Worm (Caenorhabditis elegans) whole organism, L3 larva: Measurements from ENCODE around the gene C09G4.4.

Source experiments
- R02D3.7 ChIP-seq: fragments of 150-350 bp; optimal IDR thresholded peaks from 2 replicates; lab custom pipeline; 2014; ENCODE audit warnings: missing biosample characterization, missing genetic modification characterization
- aly-2 ChIP-seq: fragments of 150-350 bp; optimal IDR thresholded peaks from 2 replicates; lab custom pipeline; 2014; ENCODE audit warnings: missing biosample characterization, missing genetic modification characterization
- ama-1 ChIP-seq: fragments of 150-350 bp; optimal IDR thresholded peaks from 2 replicates; lab custom pipeline; 2018
- ceh-16 ChIP-seq: sonication (generic microtip); optimal IDR thresholded peaks from 2 replicates; lab custom pipeline; 2017; ENCODE audit warnings: missing biosample characterization, missing genetic modification characterization
- ceh-28 ChIP-seq: fragments of 150-350 bp; optimal IDR thresholded peaks from 2 replicates; lab custom pipeline; 2014; ENCODE audit warnings: missing biosample characterization, missing genetic modification reagents, missing genetic modification characterization
- daf-12 ChIP-seq: fragments of 150-350 bp; optimal IDR thresholded peaks from 2 replicates; lab custom pipeline; 2014; ENCODE audit warnings: missing biosample characterization, missing genetic modification reagents, missing genetic modification characterization
- egl-27 ChIP-seq: sonication (generic microtip); optimal IDR thresholded peaks from 4 replicates; lab custom pipeline; 2017; ENCODE audit warnings: missing biosample characterization, missing genetic modification reagents, missing genetic modification characterization
- egl-5 ChIP-seq: fragments of 150-350 bp; optimal IDR thresholded peaks from 2 replicates; lab custom pipeline; 2017; ENCODE audit warnings: missing biosample characterization, missing genetic modification reagents, missing genetic modification characterization, inconsistent platforms
- elt-1 ChIP-seq: fragments of 150-350 bp; optimal IDR thresholded peaks from 2 replicates; lab custom pipeline; 2014; ENCODE audit warnings: missing biosample characterization, missing genetic modification characterization
- elt-2 ChIP-seq: sonication (generic microtip); optimal IDR thresholded peaks from 2 replicates; lab custom pipeline; 2016; ENCODE audit warnings: missing genetic modification reagents, mild to moderate bottlenecking, missing genetic modification characterization, missing compliant biosample characterization
- elt-3 ChIP-seq, 3 experiments: fragments of 150-350 bp in 1 of 3; sonication (generic microtip) in 2 of 3; optimal IDR thresholded peaks; 2 replicates in 2 of 3; 4 replicates in 1 of 3; lab custom pipeline; 2014 to 2017; ENCODE audit warnings: missing biosample characterization in 3 of 3, missing genetic modification characterization in 3 of 3
- eor-1 ChIP-seq, 2 experiments: fragments of 150-350 bp; optimal IDR thresholded peaks; 2 replicates each; lab custom pipeline; 2014 to 2018; ENCODE audit warnings: missing biosample characterization in 2 of 2, missing genetic modification characterization in 2 of 2
- fkh-10 ChIP-seq: sonication (generic microtip); optimal IDR thresholded peaks from 2 replicates; lab custom pipeline; 2017; ENCODE audit warnings: missing biosample characterization, missing genetic modification reagents, missing genetic modification characterization
- fkh-2 ChIP-seq: fragments of 150-350 bp; optimal IDR thresholded peaks from 2 replicates; lab custom pipeline; 2014; ENCODE audit warnings: missing biosample characterization, missing genetic modification reagents, missing genetic modification characterization
- hmg-11 ChIP-seq: sonication (generic microtip); optimal IDR thresholded peaks from 2 replicates; lab custom pipeline; 2016; ENCODE audit warnings: missing genetic modification characterization, missing compliant biosample characterization
- jun-1 ChIP-seq: fragments of 150-350 bp; optimal IDR thresholded peaks from 2 replicates; lab custom pipeline; 2014; ENCODE audit warnings: missing biosample characterization, missing genetic modification reagents, missing genetic modification characterization
- lin-15B ChIP-seq: fragments of 150-350 bp; optimal IDR thresholded peaks from 2 replicates; lab custom pipeline; 2014; ENCODE audit warnings: missing biosample characterization, missing genetic modification characterization
- lsy-12 ChIP-seq: sonication (generic microtip); optimal IDR thresholded peaks from 2 replicates; lab custom pipeline; 2016; ENCODE audit warnings: mild to moderate bottlenecking, missing genetic modification characterization, missing compliant biosample characterization
- mdl-1 ChIP-seq: fragments of 150-350 bp; optimal IDR thresholded peaks from 2 replicates; lab custom pipeline; 2014; ENCODE audit warnings: missing biosample characterization, missing genetic modification characterization
- mml-1 ChIP-seq: fragments of 150-350 bp; sonication (generic microtip); optimal IDR thresholded peaks from 3 replicates; lab custom pipeline; 2014; ENCODE audit warnings: missing biosample characterization, missing genetic modification characterization
- nfya-1 ChIP-seq: sonication (generic microtip); optimal IDR thresholded peaks from 2 replicates; lab custom pipeline; 2017; ENCODE audit warnings: missing genetic modification characterization, mild to moderate bottlenecking, missing compliant biosample characterization, antibody characterized with exemption, moderate library complexity; ENCODE audit not compliant: insufficient read depth
- nhr-12 ChIP-seq: fragments of 150-350 bp; optimal IDR thresholded peaks from 2 replicates; lab custom pipeline; 2014; ENCODE audit warnings: missing biosample characterization, missing genetic modification characterization
- nhr-23 ChIP-seq: fragments of 150-350 bp; optimal IDR thresholded peaks from 2 replicates; lab custom pipeline; 2014; ENCODE audit warnings: missing biosample characterization, missing genetic modification reagents, missing genetic modification characterization
- nhr-25 ChIP-seq: sonication (generic microtip); optimal IDR thresholded peaks from 2 replicates; lab custom pipeline; 2017; ENCODE audit warnings: missing biosample characterization, missing genetic modification characterization
- nhr-43 ChIP-seq: sonication (generic microtip); optimal IDR thresholded peaks from 2 replicates; lab custom pipeline; 2016; ENCODE audit warnings: mild to moderate bottlenecking, missing genetic modification characterization, missing compliant biosample characterization; ENCODE audit not compliant: poor library complexity, severe bottlenecking
- nhr-67 ChIP-seq: fragments of 150-350 bp; optimal IDR thresholded peaks from 2 replicates; lab custom pipeline; 2014; ENCODE audit warnings: missing biosample characterization, missing genetic modification characterization
- nhr-77 ChIP-seq: fragments of 150-350 bp; optimal IDR thresholded peaks from 2 replicates; lab custom pipeline; 2014; ENCODE audit warnings: missing biosample characterization, missing genetic modification characterization
- pha-4 ChIP-seq: fragments of 150-350 bp; optimal IDR thresholded peaks from 2 replicates; lab custom pipeline; 2014; ENCODE audit warnings: missing biosample characterization, missing genetic modification reagents, missing genetic modification characterization
- pqm-1 ChIP-seq: fragments of 150-350 bp; optimal IDR thresholded peaks from 2 replicates; lab custom pipeline; 2017; ENCODE audit warnings: missing biosample characterization, missing genetic modification characterization, inconsistent platforms
- skn-1 ChIP-seq: fragments of 150-350 bp; optimal IDR thresholded peaks from 2 replicates; lab custom pipeline; 2014; ENCODE audit warnings: missing biosample characterization, missing genetic modification characterization
- tbx-2 ChIP-seq: sonication (generic microtip); optimal IDR thresholded peaks from 2 replicates; lab custom pipeline; 2016; ENCODE audit warnings: mild to moderate bottlenecking, missing genetic modification characterization, missing compliant biosample characterization
- unc-39 ChIP-seq: sonication (generic microtip); optimal IDR thresholded peaks from 4 replicates; lab custom pipeline; 2017; ENCODE audit warnings: missing biosample characterization, missing genetic modification characterization
- unc-62 ChIP-seq: fragments of 150-350 bp; sonication (generic microtip); optimal IDR thresholded peaks from 4 replicates; lab custom pipeline; 2014; ENCODE audit warnings: missing biosample characterization, missing genetic modification reagents, missing genetic modification characterization
- zag-1 ChIP-seq: fragments of 150-350 bp; optimal IDR thresholded peaks from 2 replicates; lab custom pipeline; 2014; ENCODE audit warnings: missing biosample characterization, missing genetic modification characterization
- ztf-4 ChIP-seq: fragments of 150-350 bp; optimal IDR thresholded peaks from 2 replicates; lab custom pipeline; 2014; ENCODE audit warnings: missing biosample characterization, missing genetic modification characterization

The C09G4.4 gene

DNA sequence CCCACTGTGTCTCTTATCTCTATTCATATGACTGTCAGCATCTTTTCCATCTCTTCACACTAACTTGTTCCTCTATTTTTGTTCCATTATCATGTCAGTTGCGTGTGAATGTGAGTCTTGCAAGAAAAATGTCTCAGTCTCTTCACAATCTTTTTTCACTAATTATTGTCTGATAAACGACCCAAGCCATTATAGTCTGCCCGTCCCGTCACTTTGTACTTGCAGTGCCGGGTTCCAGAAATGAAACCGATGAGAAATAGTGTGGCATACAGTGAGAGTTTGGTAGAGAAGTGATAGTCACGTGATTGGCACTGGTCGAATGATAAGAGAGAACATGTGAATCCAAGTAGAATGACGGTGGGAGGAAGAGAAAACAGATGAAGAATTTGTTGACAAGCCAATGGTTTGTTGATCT is 14.8 kb downstream of the C09G4.4 start (continued):
- TF ChIP-seq daf-12 (tag; lab: Kevin White, UChicago): peak; percentile 8
- no peak for TF ChIP-seq zag-1
- TF ChIP-seq nhr-77 (tag; lab: Kevin White, UChicago): peak; percentile 57
- TF ChIP-seq, all 47 proteins: peak for 26

DNA sequence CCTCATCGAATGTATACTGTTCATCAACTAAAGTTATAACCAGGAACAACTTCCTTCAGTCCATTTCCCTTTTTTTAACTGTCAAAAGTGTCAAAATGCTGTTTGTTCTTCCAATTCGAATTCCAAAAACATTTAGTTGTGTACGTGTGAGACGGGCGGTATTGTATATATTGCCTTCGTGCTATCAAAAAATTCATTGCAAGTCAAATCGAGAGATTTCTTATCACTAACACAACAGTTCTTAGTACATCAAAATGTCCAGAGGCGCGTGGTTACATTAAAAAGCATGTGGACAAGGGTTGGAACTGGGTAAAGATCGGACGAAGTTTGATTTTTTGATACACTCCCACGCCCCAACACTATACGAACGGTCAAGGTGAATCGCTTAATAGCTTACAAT is 15.6 kb downstream of the C09G4.4 start:
- TF ChIP-seq ceh-28 (tag; lab: Kevin White, UChicago): no peak
- TF ChIP-seq nfya-1: peak; percentile 15
- no peak for TF ChIP-seq R02D3.7
- TF ChIP-seq nhr-77 (tag; lab: Kevin White, UChicago): no peak
- TF ChIP-seq skn-1 (tag; lab: Kevin White, UChicago): no peak
- no peak for TF ChIP-seq hmg-11 (tag; lab: Kevin White, UChicago)
- peak; percentile 80 for TF ChIP-seq pqm-1
- peak; percentile 53 for TF ChIP-seq jun-1 (tag; lab: Kevin White, UChicago)
- peak; percentile 12 for TF ChIP-seq mdl-1
- peak; percentile 94 for TF ChIP-seq elt-2
- no peak for TF ChIP-seq ama-1 (lab: Kevin White, UChicago)
- TF ChIP-seq tbx-2 (tag; lab: Kevin White, UChicago): no peak
- TF ChIP-seq fkh-10 (GFP tag; lab: Kevin White, UChicago): no peak
- TF ChIP-seq nhr-25 (tag; lab: Kevin White, UChicago): peak; percentile 32
- peak; percentile 34 for TF ChIP-seq nhr-23
- TF ChIP-seq pha-4 (tag; lab: Kevin White, UChicago): peak; percentile 51
- peak; percentile 87 for TF ChIP-seq nhr-43 (tag; lab: Kevin White, UChicago)
- peak; percentile 20 for TF ChIP-seq unc-62
- TF ChIP-seq, all 47 proteins: peak for 10

DNA sequence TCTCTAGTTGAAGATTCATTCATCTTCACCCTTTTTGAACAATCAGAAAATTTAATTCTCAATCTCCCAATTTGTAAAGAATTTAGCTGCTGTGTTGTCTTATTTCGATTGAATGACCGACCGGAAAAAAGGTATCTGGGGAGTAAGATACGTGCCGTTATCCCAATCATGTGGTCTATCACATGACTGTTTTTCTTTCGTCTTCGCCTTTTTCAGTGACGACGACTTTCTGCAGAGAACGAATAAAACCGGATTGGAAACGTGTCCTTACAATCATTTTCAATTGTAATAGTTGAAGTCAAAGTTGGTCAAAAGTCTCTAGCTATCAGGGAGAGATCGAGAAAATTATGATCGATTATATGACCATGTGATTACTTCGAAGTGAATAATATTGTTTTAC is 16.3 kb downstream of the C09G4.4 start:
- TF ChIP-seq eor-1 (tag; optimal IDR thresholded peaks at IDR 0.05; lab: Kevin White, UChicago) (no peak), ztf-4 (tag; lab: Kevin White, UChicago) (no peak), nhr-43 (tag; lab: Kevin White, UChicago) (peak; percentile 96), nhr-67 (tag; lab: Kevin White, UChicago) (no peak), nhr-25 (tag; lab: Kevin White, UChicago) (peak; percentile 92), fkh-2 (tag; lab: Kevin White, UChicago) (no peak), zag-1 (no peak), ama-1 (lab: Kevin White, UChicago) (peak; percentile 36), lin-15B (tag; lab: Kevin White, UChicago) (no peak), elt-2 (no peak), egl-27 (tag; lab: Kevin White, UChicago) (no peak), aly-2 (tag; lab: Kevin White, UChicago) (no peak), nfya-1 (peak; percentile 9), pqm-1 (no peak), lsy-12 (tag; lab: Kevin White, UChicago) (peak; percentile 55), mml-1 (tag; lab: Kevin White, UChicago) (no peak), nhr-12 (tag; lab: Kevin White, UChicago) (no peak), daf-12 (tag; lab: Kevin White, UChicago) (peak; percentile 18), tbx-2 (tag; lab: Kevin White, UChicago) (peak; percentile 41), nhr-23 (peak; percentile 95), mdl-1 (peak; percentile 35), elt-1 (tag; lab: Kevin White, UChicago) (no peak), ceh-16 (tag; lab: Kevin White, UChicago) (no peak), unc-39 (tag; lab: Kevin White, UChicago) (no peak), R02D3.7 (no peak), skn-1 (tag; lab: Kevin White, UChicago) (no peak), elt-3 (tag; optimal IDR thresholded peaks at IDR 0.05; lab: Kevin White, UChicago) (peak in 1 of 3 experiments; percentile 22), pha-4 (tag; lab: Kevin White, UChicago) (no peak), hmg-11 (tag; lab: Kevin White, UChicago) (no peak), unc-62 (no peak), egl-5 (tag; lab: Kevin White, UChicago) (no peak)
- TF ChIP-seq, all 47 proteins: peak for 10
